Fruit fly (Drosophila melanogaster) S2 (cell line): ENCODE results near the gene CG12106.

Source experiments
- CG8478 ChIP-seq: fragments of >200 bp; optimal IDR thresholded peaks from 2 replicates; lab custom pipeline; 2018
- CTCF ChIP-seq, 2 experiments: fragments of >200 bp; optimal IDR thresholded peaks; 2 replicates each; lab custom pipeline; 2018

DNA sequence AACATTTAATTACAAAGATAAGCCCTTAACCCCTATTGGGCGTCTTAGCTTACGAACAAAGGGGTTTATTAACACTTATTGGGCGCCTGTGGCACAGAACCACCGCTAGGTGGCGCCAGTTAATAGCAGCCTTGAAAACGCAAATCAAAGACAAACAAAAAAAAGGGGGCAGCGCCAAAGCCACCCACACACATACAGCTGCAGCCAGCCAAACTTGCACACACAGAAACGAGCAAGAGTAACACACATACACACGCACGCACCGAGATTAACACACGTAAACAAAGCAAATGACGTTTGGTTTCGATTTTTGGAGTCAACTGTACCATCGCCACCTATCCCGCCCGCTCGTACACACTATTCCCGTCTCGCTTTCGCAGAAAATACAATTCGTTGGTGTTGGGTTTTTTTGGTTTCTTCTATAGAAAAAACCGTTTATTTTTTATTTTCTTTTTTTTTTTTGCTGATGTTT, 41.5 kb upstream of the CG12106 start:
- TF ChIP-seq CTCF (optimal IDR thresholded peaks at IDR 0.05; lab: Kevin White, UChicago) (peak; percentile 85 to 89), CG8478 (lab: Kevin White, UChicago) (no peak)
